Fruit fly (Drosophila melanogaster): ENCODE results near the gene ABCB7.

dm6 chr3L:1670008-1670407 is 51.8 kb downstream of the ABCB7 start, which contains the start of gene RabX5:
- TF ChIP-seq jim (GFP tag; optimal IDR thresholded peaks at IDR 0.05) (no peak), Hr78 (GFP tag; optimal IDR thresholded peaks at IDR 0.05) (no peak), sv (GFP tag; optimal IDR thresholded peaks at IDR 0.05) (no peak), N (GFP tag; optimal IDR thresholded peaks at IDR 0.05) (no peak), Myc (optimal IDR thresholded peaks at IDR 0.05) (no peak), lola (GFP tag; optimal IDR thresholded peaks at IDR 0.05) (no peak)

Measured in whole organism, wandering third instar larva.